Fruit fly (Drosophila melanogaster) whole organism, adult: Measurements from ENCODE around the gene CG13000.

ENCODE experiments used
- CG11617 ChIP-seq: fragments of 200-800 bp; sonication (Bioruptor generic); optimal IDR thresholded peaks from 2 replicates; lab custom pipeline; 2017; ENCODE audit warnings: mild to moderate bottlenecking, missing biosample characterization, missing genetic modification reagents, missing genetic modification characterization
- CG12768 ChIP-seq: fragments of 200-800 bp; sonication (Bioruptor generic); optimal IDR thresholded peaks from 2 replicates; lab custom pipeline; 2017; ENCODE audit warnings: missing biosample characterization, missing genetic modification characterization, mild to moderate bottlenecking, moderate library complexity, missing genetic modification reagents
- CG14711 ChIP-seq: fragments of 200-800 bp; sonication (Bioruptor generic); optimal IDR thresholded peaks from 2 replicates; lab custom pipeline; 2018; ENCODE audit warnings: missing biosample characterization, mild to moderate bottlenecking, missing genetic modification characterization, moderate library complexity
- CG1620 ChIP-seq: fragments of 200-800 bp; sonication (Bioruptor generic); optimal IDR thresholded peaks from 2 replicates; lab custom pipeline; 2016; ENCODE audit warnings: missing biosample characterization, missing genetic modification characterization
- CG33017 ChIP-seq: fragments of 200-800 bp; sonication (Bioruptor generic); optimal IDR thresholded peaks from 2 replicates; lab custom pipeline; 2018; ENCODE audit warnings: missing biosample characterization, mild to moderate bottlenecking, missing genetic modification characterization, moderate library complexity
- CG5204 ChIP-seq: fragments of 200-800 bp; sonication (Bioruptor generic); optimal IDR thresholded peaks from 2 replicates; lab custom pipeline; 2016; ENCODE audit warnings: missing biosample characterization, missing genetic modification characterization
- CG7045 ChIP-seq: fragments of 200-800 bp; sonication (Bioruptor generic); optimal IDR thresholded peaks from 2 replicates; lab custom pipeline; 2017; ENCODE audit warnings: missing biosample characterization, mild to moderate bottlenecking, missing genetic modification characterization
- CG7101 ChIP-seq: fragments of 200-800 bp; sonication (Bioruptor generic); optimal IDR thresholded peaks from 2 replicates; lab custom pipeline; 2018; ENCODE audit warnings: missing biosample characterization, mild to moderate bottlenecking, missing genetic modification characterization, moderate library complexity
- Clk ChIP-seq: fragments of 200-800 bp; sonication (Bioruptor generic); optimal IDR thresholded peaks from 2 replicates; lab custom pipeline; 2017; ENCODE audit warnings: missing biosample characterization, missing genetic modification characterization
- Crg-1 ChIP-seq: fragments of 200-800 bp; sonication (Bioruptor generic); optimal IDR thresholded peaks from 2 replicates; lab custom pipeline; 2016; ENCODE audit warnings: missing biosample characterization, missing genetic modification characterization
- Hr96 ChIP-seq: fragments of 200-800 bp; sonication (Bioruptor generic); optimal IDR thresholded peaks from 2 replicates; lab custom pipeline; 2016; ENCODE audit warnings: missing biosample characterization, missing genetic modification characterization
- Mnt ChIP-seq: fragments of 200-800 bp; sonication (Bioruptor generic); optimal IDR thresholded peaks from 2 replicates; lab custom pipeline; 2016; ENCODE audit warnings: missing biosample characterization, mild to moderate bottlenecking, missing genetic modification characterization
- bab1 ChIP-seq: fragments of 200-800 bp; sonication (Bioruptor generic); optimal IDR thresholded peaks from 3 replicates; lab custom pipeline; 2019; ENCODE audit warnings: missing biosample characterization, mild to moderate bottlenecking, missing genetic modification characterization, moderate library complexity
- cic ChIP-seq: fragments of 200-800 bp; sonication (Bioruptor generic); optimal IDR thresholded peaks from 2 replicates; lab custom pipeline; 2017; ENCODE audit warnings: missing biosample characterization, mild to moderate bottlenecking, missing genetic modification characterization, moderate library complexity
- cnc ChIP-seq, 2 experiments: fragments of >200 bp; optimal IDR thresholded peaks; 2 replicates each; lab custom pipeline; 2017
- kay ChIP-seq: fragments of 200-800 bp; sonication (Bioruptor generic); peaks from one replicate; lab custom pipeline; 2016; ENCODE audit warnings: missing biosample characterization, missing genetic modification characterization, borderline replicate concordance
- ovo ChIP-seq: fragments of 200-800 bp; sonication (Bioruptor generic); optimal IDR thresholded peaks from 2 replicates; lab custom pipeline; 2016; ENCODE audit warnings: missing biosample characterization, missing genetic modification characterization
- pad ChIP-seq: fragments of 200-800 bp; sonication (Bioruptor generic); optimal IDR thresholded peaks from 3 replicates; lab custom pipeline; 2017; ENCODE audit warnings: missing biosample characterization, missing genetic modification characterization, mild to moderate bottlenecking, moderate library complexity, missing genetic modification reagents
- tj ChIP-seq: fragments of 200-800 bp; sonication (Bioruptor generic); optimal IDR thresholded peaks from 3 replicates; lab custom pipeline; 2017; ENCODE audit warnings: missing biosample characterization, mild to moderate bottlenecking, missing genetic modification characterization, moderate library complexity
- toe ChIP-seq: fragments of 200-800 bp; sonication (Bioruptor generic); optimal IDR thresholded peaks from 2 replicates; lab custom pipeline; 2016; ENCODE audit warnings: missing biosample characterization, missing genetic modification characterization

CG13000 gene

DNA sequence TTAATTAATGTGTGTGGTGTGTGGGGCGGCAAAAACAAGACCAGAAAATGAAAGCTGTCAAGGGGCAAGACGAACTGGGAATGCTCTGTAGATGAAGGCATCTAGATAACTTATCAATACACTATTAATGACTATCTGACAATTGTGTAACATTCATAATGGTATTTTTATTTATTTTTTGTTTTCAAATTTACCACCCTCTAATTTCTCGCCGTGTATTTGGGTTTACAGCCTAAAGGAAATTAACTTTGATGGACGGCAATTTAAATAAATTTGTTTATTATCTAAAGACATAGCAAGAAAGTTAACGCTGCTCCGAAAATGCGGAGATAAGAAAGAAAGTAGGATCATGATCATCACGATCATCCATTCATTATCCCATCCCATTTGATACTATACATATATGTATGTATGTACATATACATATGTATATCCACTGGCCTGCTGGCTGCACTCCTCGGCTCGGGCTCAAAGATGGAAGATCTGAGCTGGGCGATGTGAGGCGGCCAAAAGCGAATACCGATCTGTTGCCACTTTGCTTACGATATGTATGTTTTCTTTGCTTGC lies 15.4 kb downstream of the CG13000 start:
- TF ChIP-seq kay (GFP tag; lab: Kevin White, UChicago) (no peak), pad (no peak), CG12768 (GFP tag; lab: Kevin White, UChicago) (no peak), toe (no peak), Crg-1 (GFP tag; lab: Kevin White, UChicago) (no peak), Mnt (GFP tag; lab: Kevin White, UChicago) (no peak), tj (GFP tag; lab: Kevin White, UChicago) (no peak), cnc (optimal IDR thresholded peaks at IDR 0.05; lab: Kevin White, UChicago) (no peak), CG7045 (GFP tag; lab: Kevin White, UChicago) (no peak), CG5204 (GFP tag; lab: Kevin White, UChicago) (no peak)

DNA sequence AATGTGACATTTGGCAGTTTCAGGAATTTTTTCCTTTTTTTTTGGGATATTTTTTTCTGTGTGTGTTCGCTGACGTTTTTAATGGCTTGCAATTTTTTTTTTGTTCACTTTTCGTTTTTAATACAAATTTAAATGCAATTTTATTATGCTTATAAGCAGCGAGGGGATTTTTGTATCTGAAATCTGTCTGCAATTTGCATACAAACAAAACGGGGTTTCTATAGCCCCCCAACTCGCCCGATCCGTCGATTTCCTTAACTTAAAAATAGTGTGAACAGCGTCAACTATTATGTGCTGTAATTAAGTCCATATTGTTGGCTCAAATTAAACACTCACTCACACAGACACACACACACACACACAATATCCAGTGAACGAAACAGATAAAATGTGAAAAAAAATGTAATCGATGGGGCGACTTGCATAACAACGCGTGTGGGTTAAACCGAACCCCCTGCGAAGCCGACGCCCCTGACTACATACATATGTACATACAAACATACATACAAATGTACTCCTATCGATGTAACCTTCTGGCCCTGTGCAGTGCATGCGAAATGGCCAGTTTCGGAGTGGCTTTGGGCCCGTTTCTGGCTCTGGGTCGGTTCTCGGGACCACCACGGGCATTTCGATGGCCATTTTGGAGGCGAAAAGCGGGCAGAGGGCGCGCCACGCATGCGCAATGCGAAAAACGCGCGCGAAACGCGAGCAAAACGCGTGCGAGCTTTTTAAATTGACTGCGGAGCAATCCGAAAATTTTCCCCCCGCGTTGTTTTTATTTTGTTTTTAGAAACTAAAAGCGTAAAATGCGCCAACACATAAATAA lies 16.1 kb downstream of the CG13000 start:
- TF ChIP-seq CG11617 (GFP tag; lab: Kevin White, UChicago): no peak
- no peak for TF ChIP-seq CG7045 (GFP tag; lab: Kevin White, UChicago)
- no peak for TF ChIP-seq ovo (GFP tag; lab: Kevin White, UChicago)
- no peak for TF ChIP-seq pad
- TF ChIP-seq kay (GFP tag; lab: Kevin White, UChicago): peak; percentile 27

DNA sequence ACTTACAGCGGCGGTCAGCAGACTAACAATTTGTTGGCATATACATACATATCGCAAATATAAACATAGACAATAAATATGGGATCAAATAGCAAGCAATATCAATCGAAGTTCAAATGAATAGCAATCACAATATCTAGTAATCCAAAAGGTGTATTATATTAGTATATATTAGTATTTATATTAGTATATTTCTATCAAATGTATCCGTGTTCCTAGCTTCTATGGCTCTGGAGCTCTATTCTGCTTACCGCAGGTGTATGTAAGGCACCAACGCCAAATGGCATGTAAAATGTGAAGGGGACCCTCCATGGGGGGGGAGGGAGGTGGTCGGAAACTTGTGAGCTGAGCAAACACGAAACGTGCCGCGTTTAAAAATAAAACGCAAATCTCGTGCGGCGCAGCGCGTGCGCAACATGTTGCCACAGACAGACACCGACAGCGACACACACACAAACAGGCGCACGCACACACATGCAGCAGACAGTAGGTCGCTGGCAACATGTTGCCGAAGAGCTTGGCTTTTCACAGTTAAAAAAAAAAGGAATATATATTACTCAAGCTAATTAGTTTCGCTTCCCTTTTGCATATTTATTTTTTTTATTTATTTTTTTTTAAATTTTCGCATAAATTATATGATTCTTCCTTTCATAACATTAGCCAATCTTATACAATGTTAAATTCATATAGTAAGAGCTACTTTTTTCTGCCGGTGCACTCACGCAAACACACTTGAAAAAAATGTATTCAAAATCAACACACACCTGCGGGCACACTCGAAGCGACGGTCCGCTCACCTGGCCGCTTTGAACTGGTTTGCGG lies 17.6 kb downstream of the CG13000 start:
- TF ChIP-seq cic (GFP tag; lab: Kevin White, UChicago) (no peak), CG33017 (no peak), CG14711 (tag; lab: Kevin White, UChicago) (peak; percentile 12), CG7045 (GFP tag; lab: Kevin White, UChicago) (no peak), tj (GFP tag; lab: Kevin White, UChicago) (no peak), kay (GFP tag; lab: Kevin White, UChicago) (peak; percentile 26), CG7101 (peak; percentile 31)

DNA sequence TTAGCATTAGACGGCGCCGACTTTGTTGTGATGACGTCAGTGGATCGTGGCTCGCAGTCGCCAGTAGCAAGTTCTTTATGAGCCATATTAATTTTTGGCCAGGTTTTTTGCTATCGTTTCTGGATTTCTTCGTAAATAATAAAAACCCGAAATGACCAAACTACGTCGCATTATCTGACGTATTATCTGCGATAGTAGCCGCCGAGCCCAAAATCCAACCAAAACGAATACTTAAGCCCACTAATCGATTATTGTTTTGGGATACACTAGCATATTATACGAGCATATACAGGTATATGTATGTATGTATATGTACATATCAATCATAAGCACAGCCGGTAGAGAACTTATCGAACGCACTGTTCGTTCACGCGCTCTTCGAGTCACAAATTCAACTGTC lies 21.5 kb downstream of the CG13000 start:
- no peak for TF ChIP-seq CG14711 (tag; lab: Kevin White, UChicago)
- no peak for TF ChIP-seq cic (GFP tag; lab: Kevin White, UChicago)
- TF ChIP-seq bab1 (GFP tag; lab: Kevin White, UChicago): no peak
- TF ChIP-seq pad: no peak
- TF ChIP-seq Crg-1 (GFP tag; lab: Kevin White, UChicago): no peak
- no peak for TF ChIP-seq tj (GFP tag; lab: Kevin White, UChicago)
- TF ChIP-seq CG11617 (GFP tag; lab: Kevin White, UChicago): no peak
- no peak for TF ChIP-seq toe
- TF ChIP-seq CG7101: no peak
- no peak for TF ChIP-seq cnc (optimal IDR thresholded peaks at IDR 0.05; lab: Kevin White, UChicago)
- no peak for TF ChIP-seq Clk (GFP tag; lab: Kevin White, UChicago)
- no peak for TF ChIP-seq CG1620 (GFP tag; lab: Kevin White, UChicago)
- TF ChIP-seq ovo (GFP tag; lab: Kevin White, UChicago): no peak
- no peak for TF ChIP-seq CG5204 (GFP tag; lab: Kevin White, UChicago)
- TF ChIP-seq CG7045 (GFP tag; lab: Kevin White, UChicago): no peak
- no peak for TF ChIP-seq CG12768 (GFP tag; lab: Kevin White, UChicago)
- TF ChIP-seq Hr96: no peak
- no peak for TF ChIP-seq CG33017
- no peak for TF ChIP-seq Mnt (GFP tag; lab: Kevin White, UChicago)
- TF ChIP-seq kay (GFP tag; lab: Kevin White, UChicago): no peak

DNA sequence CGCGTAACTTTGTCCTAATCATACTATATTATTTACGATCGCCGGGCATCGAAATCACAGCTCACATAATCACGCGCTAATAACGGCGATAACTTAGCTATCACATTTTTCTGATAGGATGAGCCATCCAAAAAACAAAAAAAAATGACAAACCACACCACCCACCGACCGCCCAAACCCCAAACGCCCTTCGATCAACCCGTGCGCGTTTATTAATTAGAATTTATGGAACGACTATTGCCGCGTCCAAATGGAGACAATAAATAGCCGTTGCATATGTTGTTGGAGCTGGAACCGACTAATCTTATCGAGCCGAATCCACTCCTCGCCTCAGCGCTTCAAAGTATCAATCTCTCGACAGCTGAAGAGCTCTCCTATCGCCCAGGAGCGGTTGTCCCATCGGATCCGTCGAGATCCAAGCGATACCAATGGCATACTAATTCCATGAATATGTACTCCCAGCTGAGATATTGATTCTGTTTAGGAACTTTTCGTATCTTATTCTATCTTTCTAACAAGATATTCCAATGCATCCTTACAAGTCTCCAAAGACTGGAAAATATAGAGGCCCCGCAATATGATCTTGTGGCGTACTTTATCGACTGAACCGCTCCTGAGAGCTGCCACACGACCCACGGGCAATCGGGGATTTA lies 24.1 kb downstream of the CG13000 start:
- TF ChIP-seq CG7045 (GFP tag; lab: Kevin White, UChicago): no peak
- peak; percentile 15 for TF ChIP-seq Hr96
- peak; percentile 7 for TF ChIP-seq CG7101

DNA sequence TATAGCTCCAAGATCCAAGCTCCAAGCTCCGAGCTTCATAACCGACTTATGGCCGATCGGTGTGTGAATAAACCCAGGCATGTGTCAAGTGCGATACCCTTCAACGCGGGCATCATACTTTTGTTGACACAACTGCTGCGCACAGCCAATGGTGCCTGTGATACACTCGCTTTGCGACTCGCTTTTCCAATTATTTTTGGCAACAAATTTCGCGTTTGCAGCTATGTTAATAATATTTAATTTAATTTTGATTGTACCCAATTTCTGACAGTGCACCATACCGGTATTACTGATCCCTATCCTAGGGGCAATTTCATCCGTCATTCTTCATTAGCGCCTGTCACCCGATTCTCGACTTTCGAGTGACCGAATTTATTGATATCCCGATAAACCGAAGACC lies 24.8 kb downstream of the CG13000 start:
- TF ChIP-seq Hr96 (no peak), Clk (GFP tag; lab: Kevin White, UChicago) (no peak), kay (GFP tag; lab: Kevin White, UChicago) (no peak), CG1620 (GFP tag; lab: Kevin White, UChicago) (no peak), CG14711 (tag; lab: Kevin White, UChicago) (no peak), Crg-1 (GFP tag; lab: Kevin White, UChicago) (no peak), cnc (optimal IDR thresholded peaks at IDR 0.05; lab: Kevin White, UChicago) (no peak), Mnt (GFP tag; lab: Kevin White, UChicago) (no peak), toe (no peak), CG7045 (GFP tag; lab: Kevin White, UChicago) (no peak), pad (no peak), CG11617 (GFP tag; lab: Kevin White, UChicago) (no peak), ovo (GFP tag; lab: Kevin White, UChicago) (no peak), CG5204 (GFP tag; lab: Kevin White, UChicago) (no peak), CG12768 (GFP tag; lab: Kevin White, UChicago) (no peak), bab1 (GFP tag; lab: Kevin White, UChicago) (no peak), tj (GFP tag; lab: Kevin White, UChicago) (no peak)
